Fruit fly (Drosophila melanogaster): ENCODE results near the gene CG4907.

The CG4907 gene

DNA sequence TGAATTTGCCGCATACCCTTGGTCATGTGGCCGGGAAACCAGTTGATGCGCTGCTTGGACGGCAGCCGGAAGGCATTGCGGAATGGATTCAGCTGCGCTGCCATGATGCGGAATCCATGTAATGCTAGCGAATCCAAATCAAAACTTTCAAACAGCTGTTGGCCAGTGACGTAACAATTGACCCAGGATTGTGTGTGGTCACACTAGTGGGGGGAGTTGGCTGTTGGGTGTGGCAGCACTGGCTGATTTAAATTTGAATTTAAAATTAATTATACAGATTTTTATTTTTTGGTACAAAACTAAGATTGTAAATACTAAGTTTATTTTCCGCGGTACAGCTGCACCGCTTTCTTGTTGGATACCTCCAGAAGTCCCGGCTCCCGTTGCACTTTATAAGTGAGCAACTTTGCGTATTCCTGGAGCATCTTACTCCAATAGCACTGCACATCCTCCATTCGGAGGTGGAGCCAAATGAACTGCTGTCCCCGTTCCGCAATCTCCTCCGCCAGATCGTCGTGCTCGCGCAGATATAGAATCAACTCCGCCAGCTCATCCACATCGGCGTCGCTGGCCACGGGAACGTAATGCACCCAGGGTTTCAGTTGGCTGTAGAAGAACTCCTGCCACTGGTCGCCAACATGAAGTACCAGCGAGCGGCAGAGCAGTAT, 37.0 kb upstream of the CG4907 start, which contains the start of gene CG17141:
CG17141 (minus strand) TSS at position 177 of the 668 bp plus-strand sequence.
- TF ChIP-seq sv (GFP tag; optimal IDR thresholded peaks at IDR 0.05) (no peak), pan (optimal IDR thresholded peaks at IDR 0.05) (no peak), Dif (GFP tag; optimal IDR thresholded peaks at IDR 0.05; ENCODE audit: partially characterized antibody) (peak; percentile 26), Hr83 (GFP tag; optimal IDR thresholded peaks at IDR 0.05; ENCODE audit: poor library complexity, severe bottlenecking) (peak; percentile 35)

DNA sequence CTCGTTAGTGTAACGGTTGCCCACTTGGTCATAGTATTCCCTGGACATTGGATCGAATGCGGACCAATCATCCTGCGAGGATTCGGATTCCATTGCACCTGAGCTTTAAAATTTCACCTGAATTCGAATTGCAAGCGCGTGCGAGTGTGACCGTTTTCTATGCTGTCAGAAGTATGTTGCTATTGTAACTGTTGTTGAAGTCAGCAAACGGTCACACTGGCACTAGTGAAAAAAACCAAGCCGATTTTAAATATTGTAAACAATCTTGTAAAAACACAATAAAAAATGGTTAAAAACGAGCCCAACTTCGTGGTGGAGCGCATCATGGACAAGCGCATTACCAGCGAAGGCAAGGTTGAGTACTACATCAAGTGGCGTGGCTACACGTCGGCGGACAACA, 34.9 kb upstream of the CG4907 start, which contains the start of the genes vret and HP1c:
vret (minus strand) TSS at position 150 of the 400 bp plus-strand sequence.
HP1c (plus strand) TSS at position 189 of the 400 bp plus-strand sequence.
- TF ChIP-seq Rel (GFP tag; optimal IDR thresholded peaks at IDR 0.05), result no peak
- peak; percentile 37 for TF ChIP-seq Rel (tag; optimal IDR thresholded peaks at IDR 0.05)
- no peak for TF ChIP-seq rgr (GFP tag; optimal IDR thresholded peaks at IDR 0.05)
- TF ChIP-seq woc (GFP tag; optimal IDR thresholded peaks at IDR 0.05), result no peak

DNA sequence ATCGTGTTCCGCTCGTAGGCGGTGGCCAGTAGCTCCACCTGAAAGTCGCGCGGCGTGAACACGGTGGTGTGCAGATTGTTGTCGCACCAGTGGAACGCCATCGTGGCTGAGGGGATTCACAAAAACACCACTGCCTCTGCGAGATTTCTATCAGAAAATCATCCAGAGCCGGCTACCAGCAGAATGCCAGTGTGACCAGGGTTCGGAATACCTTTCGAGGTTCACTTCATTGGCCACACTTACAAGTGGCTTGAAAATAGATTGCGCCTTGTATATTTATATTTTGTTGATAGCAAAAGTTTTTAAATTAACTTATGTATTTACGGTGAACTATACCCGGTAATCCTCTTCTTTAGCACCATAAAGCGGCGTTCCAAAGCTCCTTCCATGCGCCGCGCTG, 30.4 kb upstream of the CG4907 start, which contains the start of the genes Dcr-1 and CG6985:
Dcr-1 (minus strand) TSS at position 162 of the 400 bp plus-strand sequence.
CG6985 (plus strand) TSS at position 221 of the 400 bp plus-strand sequence.
- TF ChIP-seq Rel (GFP tag; optimal IDR thresholded peaks at IDR 0.05) (no peak), Rel (tag; optimal IDR thresholded peaks at IDR 0.05) (peak; percentile 91), dmrt93B (GFP tag; optimal IDR thresholded peaks at IDR 0.05) (no peak), Abd-B (GFP tag; optimal IDR thresholded peaks at IDR 0.05) (no peak)

DNA sequence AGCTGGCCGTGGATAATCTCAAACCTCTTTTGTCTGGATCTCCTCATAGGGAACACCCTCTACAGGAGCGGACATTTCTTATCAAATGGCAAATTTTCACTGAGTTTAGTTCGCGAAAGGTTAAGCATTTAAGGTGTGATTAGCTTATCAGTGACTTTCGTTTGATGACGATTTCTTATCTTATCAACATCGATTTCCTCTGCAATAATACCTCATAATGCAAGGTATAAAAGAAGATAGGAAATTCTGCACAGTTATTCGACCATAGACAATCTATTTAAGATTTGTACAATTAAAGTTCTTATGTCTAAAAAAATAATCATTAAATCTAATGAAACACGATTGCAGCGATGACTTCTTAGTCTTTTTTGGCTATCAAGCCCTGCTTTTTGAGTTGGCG, 23.2 kb upstream of the CG4907 start, which contains the start of gene Takl2:
Takl2 (minus strand) TSS at position 101 of the 400 bp plus-strand sequence.
- TF ChIP-seq dl (GFP tag; optimal IDR thresholded peaks at IDR 0.05; ENCODE audit: insufficient read depth in 1 of 2, partially characterized antibody in 2 of 2), result no peak
- no peak for TF ChIP-seq Vsx2 (GFP tag; optimal IDR thresholded peaks at IDR 0.05; ENCODE audit: partially characterized antibody)
- no peak for TF ChIP-seq Mio (GFP tag; optimal IDR thresholded peaks at IDR 0.05)
- no peak for TF ChIP-seq Dfd (GFP tag; optimal IDR thresholded peaks at IDR 0.05)
- TF ChIP-seq Hr78 (GFP tag; optimal IDR thresholded peaks at IDR 0.05), result no peak
- TF ChIP-seq OdsH (GFP tag; optimal IDR thresholded peaks at IDR 0.05), result no peak
- no peak for TF ChIP-seq lola (GFP tag; optimal IDR thresholded peaks at IDR 0.05)

DNA sequence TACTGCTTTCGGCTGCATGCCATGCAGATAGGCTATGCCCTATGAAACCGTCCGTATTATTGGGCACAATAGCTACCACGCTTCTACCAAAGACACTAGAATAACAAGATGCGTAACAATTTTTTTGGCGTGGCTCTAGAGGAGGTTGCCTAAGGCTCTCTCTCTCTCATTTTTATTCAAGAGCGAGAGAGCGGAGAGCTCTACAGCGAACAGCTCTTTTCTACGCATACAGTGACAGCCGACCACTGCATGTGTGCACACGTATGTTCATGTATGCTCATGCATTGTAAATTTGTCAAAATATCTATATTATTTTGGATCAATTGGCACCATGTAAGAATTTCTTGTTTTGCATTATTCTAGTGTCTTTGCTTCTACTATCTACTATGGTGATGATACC, 22.4 kb upstream of the CG4907 start:
- TF ChIP-seq Hr78 (GFP tag; optimal IDR thresholded peaks at IDR 0.05) (no peak), sage (GFP tag; optimal IDR thresholded peaks at IDR 0.05) (no peak), GATAd (GFP tag; optimal IDR thresholded peaks at IDR 0.05) (no peak), usp (GFP tag; optimal IDR thresholded peaks at IDR 0.05) (no peak), sv (GFP tag; optimal IDR thresholded peaks at IDR 0.05) (no peak), foxo (GFP tag; optimal IDR thresholded peaks at IDR 0.05) (no peak), OdsH (GFP tag; optimal IDR thresholded peaks at IDR 0.05) (no peak), N (GFP tag; optimal IDR thresholded peaks at IDR 0.05) (no peak), rgr (GFP tag; optimal IDR thresholded peaks at IDR 0.05) (no peak), Hnf4 (GFP tag; optimal IDR thresholded peaks at IDR 0.05) (no peak)

DNA sequence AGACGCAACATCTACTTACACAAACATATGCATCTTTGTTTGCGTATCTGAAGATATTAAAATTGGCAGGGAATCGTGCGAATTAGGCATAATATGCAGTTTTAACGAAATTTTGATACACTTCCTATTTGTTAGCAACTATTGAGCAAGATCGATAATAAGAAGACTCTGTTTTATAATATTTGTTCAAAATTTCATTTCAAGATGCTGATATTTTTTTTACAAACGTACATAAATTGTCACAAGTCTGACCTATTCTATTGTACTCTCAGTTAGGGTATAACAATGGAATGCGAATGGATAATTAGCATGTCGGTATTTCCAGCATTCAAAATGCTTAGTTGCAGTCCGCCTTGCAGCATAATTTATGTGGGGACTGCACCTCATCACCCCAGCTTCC, 17.3 kb upstream of the CG4907 start:
- TF ChIP-seq HLH106 (tag; optimal IDR thresholded peaks at IDR 0.05), result no peak
- TF ChIP-seq Jra (GFP tag; optimal IDR thresholded peaks at IDR 0.05), result no peak
- TF ChIP-seq Mio (GFP tag; optimal IDR thresholded peaks at IDR 0.05), result no peak
- no peak for TF ChIP-seq Hr83 (GFP tag; optimal IDR thresholded peaks at IDR 0.05; ENCODE audit: poor library complexity, severe bottlenecking)
- no peak for TF ChIP-seq Abd-B (GFP tag; optimal IDR thresholded peaks at IDR 0.05)
- peak; percentile 24 for TF ChIP-seq CG32264 (GFP tag; optimal IDR thresholded peaks at IDR 0.05)
- TF ChIP-seq OdsH (GFP tag; optimal IDR thresholded peaks at IDR 0.05), result peak; percentile 45
- TF ChIP-seq foxo (GFP tag; optimal IDR thresholded peaks at IDR 0.05), result peak in 1 of 2 experiments; percentile 39

DNA sequence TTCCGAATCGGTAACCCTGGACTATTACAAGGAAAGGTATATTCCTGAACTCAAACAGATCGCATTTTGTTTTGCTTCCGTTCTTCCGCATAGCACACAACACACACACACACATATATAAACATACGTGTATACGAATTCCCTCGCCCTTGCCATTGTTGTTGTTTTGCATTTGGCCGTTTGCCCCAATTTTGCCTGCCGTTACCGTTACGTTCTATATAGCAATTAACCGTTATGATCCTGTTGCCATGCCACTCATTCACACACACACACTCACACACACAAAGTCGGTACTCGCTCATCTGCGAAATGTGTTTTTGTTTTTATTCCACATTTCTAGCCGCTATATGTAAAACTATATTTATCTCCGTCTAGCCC, 16.9 kb upstream of the CG4907 start:
- no peak for TF ChIP-seq CrebA (GFP tag; optimal IDR thresholded peaks at IDR 0.05; ENCODE audit: borderline replicate concordance)
- TF ChIP-seq CG9705 (GFP tag; optimal IDR thresholded peaks at IDR 0.05), result no peak
- TF ChIP-seq pan (optimal IDR thresholded peaks at IDR 0.05), result no peak

Data from whole organism, wandering third instar larva.